Fruit fly (Drosophila melanogaster): ENCODE results near the gene dos.

The dos gene

DNA sequence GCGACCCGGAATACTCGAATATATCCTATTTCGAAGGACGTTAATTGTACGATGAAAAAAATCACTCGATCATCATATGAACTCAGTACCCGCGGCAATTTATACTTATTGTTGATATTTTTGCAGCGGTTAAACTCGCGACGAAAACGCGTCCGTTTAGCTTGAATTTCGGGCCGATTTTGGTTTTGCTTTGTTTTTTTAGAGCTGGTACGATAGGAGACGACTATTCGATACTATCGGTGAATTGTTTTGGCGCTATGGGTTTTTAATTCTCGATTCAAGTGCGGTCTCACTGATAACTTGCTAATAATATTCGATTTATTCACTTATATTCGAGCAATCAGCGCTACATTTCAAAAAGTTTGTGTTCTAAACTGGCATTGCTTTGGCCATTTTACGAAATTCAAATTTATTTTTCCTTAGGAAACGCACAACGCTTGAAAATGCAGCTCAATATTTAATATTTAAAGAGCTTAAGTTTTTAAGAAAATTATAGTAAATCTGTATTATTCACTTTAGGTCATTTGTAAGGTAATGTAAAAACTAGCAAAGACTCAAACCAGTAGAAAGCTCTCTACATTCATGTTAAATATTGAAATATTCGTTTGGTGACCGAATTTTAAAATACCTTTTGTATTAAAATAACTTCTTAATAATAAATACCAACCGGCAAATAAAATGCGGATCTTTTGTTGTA lies 34.9 kb upstream of the dos start, which contains the start of gene Spn:
Gene Spn (minus strand): TSS at position 175 of the 697 bp plus-strand sequence.
- no peak; the same call in 3 of the 4 replicates for TF ChIP-seq Gug (GFP tag; IDR thresholded peaks at IDR 0.05)
- no peak for TF ChIP-seq Fer3 (tag; optimal IDR thresholded peaks at IDR 0.05)
- peak; percentile 13 for TF ChIP-seq Hand (GFP tag; optimal IDR thresholded peaks at IDR 0.05)
- no peak for TF ChIP-seq CG10959 (GFP tag; IDR thresholded peaks at IDR 0.05)
- peak; percentile 16 for TF ChIP-seq HLH54F (GFP tag; optimal IDR thresholded peaks at IDR 0.05)
- no peak for TF ChIP-seq CG12769 (tag; optimal IDR thresholded peaks at IDR 0.05)
- TF ChIP-seq Jarid2 (GFP tag; optimal IDR thresholded peaks at IDR 0.05): peak; percentile 81
- TF ChIP-seq CG3847 (GFP tag; IDR thresholded peaks at IDR 0.05): peak; percentile 47
- no peak for TF ChIP-seq CG4730 (GFP tag; IDR thresholded peaks at IDR 0.05)
- peak; percentile 13 for TF ChIP-seq CG7928 (GFP tag; optimal IDR thresholded peaks at IDR 0.05)
- no peak for TF ChIP-seq CG1529 (GFP tag; optimal IDR thresholded peaks at IDR 0.05)
- TF ChIP-seq Dip3 (GFP tag; optimal IDR thresholded peaks at IDR 0.05): no peak
- TF ChIP-seq CG8089 (GFP tag; optimal IDR thresholded peaks at IDR 0.05): no peak
- peak; percentile 95 for TF ChIP-seq nerfin-2 (GFP tag; IDR thresholded peaks at IDR 0.05; ENCODE audit: partially characterized antibody)
- TF ChIP-seq Spps (tag; optimal IDR thresholded peaks at IDR 0.05): no peak
- no peak for TF ChIP-seq CG14050 (GFP tag; IDR thresholded peaks at IDR 0.05)
- TF ChIP-seq Ets97D (GFP tag; optimal IDR thresholded peaks at IDR 0.05): peak; percentile 79
- no peak for TF ChIP-seq CG5953 (GFP tag; IDR thresholded peaks at IDR 0.05)
- TF ChIP-seq Max (GFP tag; optimal IDR thresholded peaks at IDR 0.05): no peak
- peak; percentile 50 for TF ChIP-seq HmgD (GFP tag; optimal IDR thresholded peaks at IDR 0.05)
- TF ChIP-seq CG15479 (GFP tag; optimal IDR thresholded peaks at IDR 0.05): no peak
- no peak for TF ChIP-seq odd (GFP tag; optimal IDR thresholded peaks at IDR 0.05)
- TF ChIP-seq CG7556 (GFP tag; optimal IDR thresholded peaks at IDR 0.05): no peak
- TF ChIP-seq MESR4 (GFP tag; optimal IDR thresholded peaks at IDR 0.05): peak; percentile 34
- no peak for TF ChIP-seq Ets65A (GFP tag)
- TF ChIP-seq CG4424 (GFP tag; optimal IDR thresholded peaks at IDR 0.05): peak; percentile 20
- 0 out of 2 replicates have a peak, but pooled peaks have one; percentile 28 for TF ChIP-seq cas (GFP tag; IDR thresholded peaks at IDR 0.05)
- TF ChIP-seq chif (GFP tag; optimal IDR thresholded peaks at IDR 0.05): no peak
- TF ChIP-seq CG6791 (GFP tag; IDR thresholded peaks at IDR 0.05; ENCODE audit: partially characterized antibody): peak; percentile 99
- TF ChIP-seq Camta (GFP tag; optimal IDR thresholded peaks at IDR 0.05): no peak
- peak; percentile 91 for TF ChIP-seq Dp (GFP tag; optimal IDR thresholded peaks at IDR 0.05)
- no peak for TF ChIP-seq CG11093 (GFP tag; IDR thresholded peaks at IDR 0.05)
- no peak for TF ChIP-seq CG18262 (tag; optimal IDR thresholded peaks at IDR 0.05)
- TF ChIP-seq Hsf (GFP tag; optimal IDR thresholded peaks at IDR 0.05): no peak
- TF ChIP-seq Dek (tag; optimal IDR thresholded peaks at IDR 0.05): peak; percentile 11
- no peak for TF ChIP-seq CG6254 (GFP tag; optimal IDR thresholded peaks at IDR 0.05)
- peak; percentile 99 for TF ChIP-seq zen2 (GFP tag; IDR thresholded peaks at IDR 0.05; ENCODE audit: partially characterized antibody)
- no peak for TF ChIP-seq zfh1 (GFP tag; IDR thresholded peaks at IDR 0.05)
- no peak for TF ChIP-seq Neu2 (GFP tag; optimal IDR thresholded peaks at IDR 0.05; ENCODE audit: borderline replicate concordance)
- peak; percentile 96 for TF ChIP-seq hb (GFP tag; IDR thresholded peaks at IDR 0.05; ENCODE audit: partially characterized antibody)
- no peak for TF ChIP-seq CG12219 (GFP tag; optimal IDR thresholded peaks at IDR 0.05)
- peak; percentile 95 for TF ChIP-seq CG14860 (GFP tag; IDR thresholded peaks at IDR 0.05; ENCODE audit: partially characterized antibody)
- no peak for TF ChIP-seq CG31388 (GFP tag; optimal IDR thresholded peaks at IDR 0.05)
- TF ChIP-seq sd (tag; optimal IDR thresholded peaks at IDR 0.05): no peak
- TF ChIP-seq CG11247 (GFP tag; IDR thresholded peaks at IDR 0.05): no peak
- TF ChIP-seq run (tag; optimal IDR thresholded peaks at IDR 0.05): no peak
- TF ChIP-seq tio (GFP tag; optimal IDR thresholded peaks at IDR 0.05): no peak
- TF ChIP-seq gcm2 (GFP tag; optimal IDR thresholded peaks at IDR 0.05): no peak
- no peak for TF ChIP-seq CG14965 (GFP tag; optimal IDR thresholded peaks at IDR 0.05; ENCODE audit: borderline replicate concordance)
